Fruit fly (Drosophila melanogaster) whole organism, prepupa: ENCODE measurements around the gene CG33252.
A peak's percentile ranks its signal among the peaks of the same experiment; 100 is the strongest.

Experiments used
- Blimp-1 ChIP-seq: fragments of 200-800 bp; sonication (Bioruptor generic); optimal IDR thresholded peaks from 3 replicates; lab custom pipeline; 2017; ENCODE audit warnings: missing biosample characterization, missing genetic modification characterization, mild to moderate bottlenecking, moderate library complexity, missing genetic modification reagents
- CG10631 ChIP-seq: fragments of 200-800 bp; sonication (Bioruptor generic); optimal IDR thresholded peaks from 2 replicates; lab custom pipeline; 2016; ENCODE audit warnings: missing biosample characterization, missing genetic modification characterization
- CG11294 ChIP-seq: fragments of 200-800 bp; sonication (Bioruptor generic); IDR thresholded peaks from 2 replicates; pipeline ENCODE4 v1.3.6; 2022; ENCODE audit warnings: missing biosample characterization, missing genetic modification characterization
- CG11762 ChIP-seq: fragments of 200-800 bp; sonication (Bioruptor generic); optimal IDR thresholded peaks from 3 replicates; lab custom pipeline; 2016; ENCODE audit warnings: missing biosample characterization, missing genetic modification characterization; ENCODE audit not compliant: insufficient read depth
- CG11902 ChIP-seq: fragments of 200-800 bp; sonication (Bioruptor generic); optimal IDR thresholded peaks from 3 replicates; lab custom pipeline; 2016; ENCODE audit warnings: missing biosample characterization, missing genetic modification characterization
- CG15336 ChIP-seq: fragments of 200-800 bp; sonication (Bioruptor generic); IDR thresholded peaks from 2 replicates; pipeline ENCODE4 v1.3.6; 2022; ENCODE audit warnings: missing biosample characterization, missing genetic modification characterization
- CG32006 ChIP-seq: fragments of 200-800 bp; sonication (Bioruptor generic); optimal IDR thresholded peaks from 3 replicates; lab custom pipeline; 2017; ENCODE audit warnings: missing biosample characterization, mild to moderate bottlenecking, missing genetic modification characterization
- CG34406 ChIP-seq: fragments of 200-800 bp; sonication (Bioruptor generic); optimal IDR thresholded peaks from 3 replicates; lab custom pipeline; 2016; ENCODE audit warnings: missing biosample characterization, missing genetic modification characterization
- CG3919 ChIP-seq: fragments of 200-800 bp; sonication (Bioruptor generic); optimal IDR thresholded peaks from 3 replicates; lab custom pipeline; 2016; ENCODE audit warnings: missing biosample characterization, missing genetic modification characterization
- CG6276 ChIP-seq: fragments of 200-800 bp; sonication (Bioruptor generic); optimal IDR thresholded peaks from 2 replicates; lab custom pipeline; 2017; ENCODE audit warnings: missing biosample characterization, mild to moderate bottlenecking, missing genetic modification characterization
- CG6854 ChIP-seq: fragments of 200-800 bp; sonication (Bioruptor generic); optimal IDR thresholded peaks from 2 replicates; lab custom pipeline; 2017; ENCODE audit warnings: missing biosample characterization, mild to moderate bottlenecking, missing genetic modification characterization
- CG8119 ChIP-seq: fragments of 200-800 bp; sonication (Bioruptor generic); IDR thresholded peaks from 3 replicates; pipeline ENCODE4 v1.3.6; 2022; ENCODE audit warnings: missing biosample characterization, missing genetic modification characterization
- CG8319 ChIP-seq: fragments of 200-800 bp; sonication (Bioruptor generic); optimal IDR thresholded peaks from 3 replicates; lab custom pipeline; 2016; ENCODE audit warnings: missing biosample characterization, missing genetic modification characterization
- CG8632 ChIP-seq: fragments of 200-800 bp; sonication (Bioruptor generic); optimal IDR thresholded peaks from 3 replicates; lab custom pipeline; 2016; ENCODE audit warnings: missing biosample characterization, missing genetic modification characterization
- CG9139 ChIP-seq: fragments of 200-800 bp; sonication (Bioruptor generic); optimal IDR thresholded peaks from 3 replicates; lab custom pipeline; 2017; ENCODE audit warnings: missing biosample characterization, mild to moderate bottlenecking, missing genetic modification characterization
- Eip75B ChIP-seq: fragments of 200-800 bp; sonication (Bioruptor generic); optimal IDR thresholded peaks from 3 replicates; lab custom pipeline; 2016; ENCODE audit warnings: missing biosample characterization, missing genetic modification characterization
- Eip78C ChIP-seq: fragments of 200-800 bp; sonication (Bioruptor generic); peaks from one replicate; lab custom pipeline; 2016; ENCODE audit warnings: missing biosample characterization, missing genetic modification characterization
- Eip93F ChIP-seq: fragments of 200-800 bp; sonication (Bioruptor generic); optimal IDR thresholded peaks from 2 replicates; lab custom pipeline; 2016; ENCODE audit warnings: missing biosample characterization, mild to moderate bottlenecking, missing genetic modification characterization
- Ets21C ChIP-seq: fragments of 200-800 bp; sonication (Bioruptor generic); optimal IDR thresholded peaks from 3 replicates; lab custom pipeline; 2016; ENCODE audit warnings: missing biosample characterization, missing genetic modification characterization
- Ets96B ChIP-seq: fragments of 200-800 bp; optimal IDR thresholded peaks from 2 replicates; lab custom pipeline; 2019; ENCODE audit warnings: missing biosample characterization, mild to moderate bottlenecking, missing genetic modification characterization, moderate library complexity
- Gug ChIP-seq: fragments of 200-800 bp; sonication (Bioruptor generic); IDR thresholded peaks from 2 replicates; pipeline ENCODE4 v1.3.6; 2022; ENCODE audit warnings: missing biosample characterization, missing genetic modification characterization
- Hr4 ChIP-seq: fragments of 200-800 bp; sonication (Bioruptor generic); optimal IDR thresholded peaks from 3 replicates; lab custom pipeline; 2016; ENCODE audit warnings: missing biosample characterization, missing genetic modification characterization
- Lpt ChIP-seq: fragments of 200-800 bp; sonication (Bioruptor generic); optimal IDR thresholded peaks from 3 replicates; lab custom pipeline; 2016; ENCODE audit warnings: missing biosample characterization, missing genetic modification characterization
- OdsH ChIP-seq: fragments of 200-800 bp; sonication (Bioruptor generic); optimal IDR thresholded peaks from 3 replicates; lab custom pipeline; 2016; ENCODE audit warnings: missing biosample characterization, missing genetic modification characterization
- Sox102F ChIP-seq: fragments of 200-800 bp; sonication (Bioruptor generic); optimal IDR thresholded peaks from 2 replicates; lab custom pipeline; 2016; ENCODE audit warnings: missing biosample characterization, mild to moderate bottlenecking, missing genetic modification characterization
- Sox15 ChIP-seq: fragments of 200-800 bp; sonication (Bioruptor generic); optimal IDR thresholded peaks from 3 replicates; lab custom pipeline; 2016; ENCODE audit warnings: missing biosample characterization, missing genetic modification characterization
- acj6 ChIP-seq: fragments of 200-800 bp; sonication (Bioruptor generic); optimal IDR thresholded peaks from 3 replicates; lab custom pipeline; 2016; ENCODE audit warnings: missing biosample characterization, missing genetic modification characterization
- cyc ChIP-seq: fragments of 200-800 bp; sonication (Bioruptor generic); optimal IDR thresholded peaks from 3 replicates; lab custom pipeline; 2016; ENCODE audit warnings: missing biosample characterization, missing genetic modification characterization
- eg ChIP-seq: fragments of 200-800 bp; sonication (Bioruptor generic); IDR thresholded peaks from 3 replicates; pipeline ENCODE4 v1.3.6; 2022; ENCODE audit warnings: missing biosample characterization, missing genetic modification characterization
- esn ChIP-seq: fragments of 200-800 bp; sonication (Bioruptor generic); optimal IDR thresholded peaks from 2 replicates; lab custom pipeline; 2016; ENCODE audit warnings: missing biosample characterization, mild to moderate bottlenecking, missing genetic modification characterization, moderate library complexity
- fd59A ChIP-seq: fragments of 200-800 bp; sonication (Bioruptor generic); optimal IDR thresholded peaks from 2 replicates; lab custom pipeline; 2017; ENCODE audit warnings: missing biosample characterization, mild to moderate bottlenecking, missing genetic modification characterization, missing genetic modification reagents
- fd85E ChIP-seq: fragments of 200-800 bp; sonication (Bioruptor generic); optimal IDR thresholded peaks from 3 replicates; lab custom pipeline; 2016; ENCODE audit warnings: missing biosample characterization, missing genetic modification characterization
- lz ChIP-seq: fragments of 200-800 bp; sonication (Bioruptor generic); optimal IDR thresholded peaks from 3 replicates; lab custom pipeline; 2016; ENCODE audit warnings: missing biosample characterization, missing genetic modification characterization
- net ChIP-seq: fragments of 200-800 bp; sonication (Bioruptor generic); optimal IDR thresholded peaks from 3 replicates; lab custom pipeline; 2016; ENCODE audit warnings: missing biosample characterization, missing genetic modification characterization
- pdm3 ChIP-seq: fragments of 200-800 bp; sonication (Bioruptor generic); optimal IDR thresholded peaks from 3 replicates; lab custom pipeline; 2016; ENCODE audit warnings: missing biosample characterization, missing genetic modification characterization
- salr ChIP-seq, 2 experiments: fragments of 200-800 bp; sonication (Bioruptor generic); optimal IDR thresholded peaks; 3 replicates each; lab custom pipeline; 2016 to 2018; ENCODE audit warnings: missing biosample characterization in 2 of 2, missing genetic modification characterization in 2 of 2, mild to moderate bottlenecking in 1 of 2
- svp ChIP-seq: fragments of 200-800 bp; sonication (Bioruptor generic); peaks from one replicate; lab custom pipeline; 2016; ENCODE audit warnings: missing biosample characterization, missing genetic modification characterization
- topi ChIP-seq: fragments of 200-800 bp; sonication (Bioruptor generic); optimal IDR thresholded peaks from 3 replicates; lab custom pipeline; 2016; ENCODE audit warnings: missing biosample characterization, missing genetic modification characterization

Gene CG33252

DNA sequence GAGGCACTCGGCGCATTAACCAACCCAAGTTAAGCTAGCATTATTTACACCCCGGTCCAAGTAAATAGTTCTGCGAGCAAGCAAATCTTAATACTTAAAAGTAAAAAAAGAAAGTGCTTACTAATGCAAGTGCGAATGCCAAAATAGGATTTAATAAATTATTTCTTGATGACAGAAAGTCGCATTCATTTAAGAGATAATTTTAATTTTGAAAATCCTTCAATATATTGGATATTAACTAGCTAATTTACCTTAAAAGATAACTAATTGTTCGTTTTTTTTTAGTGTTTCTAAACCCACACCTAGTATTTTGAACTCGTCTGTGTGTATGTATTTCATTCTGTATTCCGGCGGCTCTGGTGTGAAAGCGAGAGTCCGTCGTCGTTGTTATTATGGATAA lies 42.2 kb downstream of the CG33252 start (continued):
- TF ChIP-seq Gug = no peak
- TF ChIP-seq svp (GFP tag; lab: Kevin White, UChicago) = no peak
- no peak for TF ChIP-seq Eip75B (GFP tag; lab: Kevin White, UChicago)
- no peak for TF ChIP-seq Sox15 (GFP tag; lab: Kevin White, UChicago)
- TF ChIP-seq acj6 (GFP tag; lab: Kevin White, UChicago) = peak; percentile 4
- no peak for TF ChIP-seq CG3919 (GFP tag; lab: Kevin White, UChicago)
- no peak for TF ChIP-seq esn (GFP tag; lab: Kevin White, UChicago)
- peak; percentile 33 for TF ChIP-seq CG8632
- no peak; the same call in 1 of the 2 replicates for TF ChIP-seq CG11294 (GFP tag; lab: Robert Waterston, UW)
- TF ChIP-seq CG6276 = peak; percentile 60
- TF ChIP-seq net (GFP tag; lab: Kevin White, UChicago) = peak; percentile 2
- no peak for TF ChIP-seq Eip93F (GFP tag; lab: Kevin White, UChicago)
- TF ChIP-seq topi (GFP tag; lab: Kevin White, UChicago) = no peak
- TF ChIP-seq lz (GFP tag; lab: Kevin White, UChicago) = no peak
- TF ChIP-seq CG15336 (GFP tag; lab: Robert Waterston, UW) = peak; percentile 75
- no peak for TF ChIP-seq fd85E
- TF ChIP-seq salr (GFP tag; optimal IDR thresholded peaks at IDR 0.05; lab: Kevin White, UChicago) = no peak
- TF ChIP-seq Sox102F (GFP tag; lab: Kevin White, UChicago) = no peak
- TF ChIP-seq Blimp-1 (GFP tag; lab: Kevin White, UChicago) = no peak
- no peak for TF ChIP-seq CG11762 (GFP tag; lab: Kevin White, UChicago)
- TF ChIP-seq CG8319 (GFP tag; lab: Kevin White, UChicago) = no peak
- TF ChIP-seq cyc = no peak

- no peak for TF ChIP-seq CG8319 (GFP tag; lab: Kevin White, UChicago)
- TF ChIP-seq CG6854 (GFP tag; lab: Kevin White, UChicago) = no peak
- no peak for TF ChIP-seq fd59A
- no peak for TF ChIP-seq eg
- TF ChIP-seq CG6276 = no peak
- TF ChIP-seq Lpt (GFP tag; lab: Kevin White, UChicago) = no peak
- no peak for TF ChIP-seq Eip93F (GFP tag; lab: Kevin White, UChicago)
- TF ChIP-seq Hr4 (GFP tag; lab: Kevin White, UChicago) = no peak
- no peak for TF ChIP-seq Sox15 (GFP tag; lab: Kevin White, UChicago)
- no peak for TF ChIP-seq Gug
- TF ChIP-seq CG9139 (GFP tag; lab: Kevin White, UChicago) = no peak
- no peak for TF ChIP-seq Ets96B (tag; lab: Kevin White, UChicago)
- no peak for TF ChIP-seq CG11902
Measured at dm6 chrX:16849517-16849916, 47.5 kb downstream of the CG33252 start.

- TF ChIP-seq Eip78C (GFP tag; lab: Kevin White, UChicago) (peak; percentile 73), CG3919 (GFP tag; lab: Kevin White, UChicago) (peak; percentile 37), CG32006 (GFP tag; lab: Kevin White, UChicago) (peak; percentile 50), Ets21C (no peak), pdm3 (GFP tag; lab: Kevin White, UChicago) (no peak), svp (GFP tag; lab: Kevin White, UChicago) (peak; percentile 55), OdsH (GFP tag; lab: Kevin White, UChicago) (peak; percentile 23), CG34406 (GFP tag; lab: Kevin White, UChicago) (peak; percentile 4), net (GFP tag; lab: Kevin White, UChicago) (peak; percentile 1), CG8119 (GFP tag; lab: Robert Waterston, UW) (peak; percentile 36; the same call in 1 of the 3 replicates), Gug (no peak), Sox102F (GFP tag; lab: Kevin White, UChicago) (no peak), acj6 (GFP tag; lab: Kevin White, UChicago) (peak; percentile 17), CG15336 (GFP tag; lab: Robert Waterston, UW) (0 out of 2 replicates have a peak, but pooled peaks have one; percentile 28), CG10631 (GFP tag; lab: Kevin White, UChicago) (peak; percentile 4)
Measured at dm6 chrX:16848978-16849377, 48.0 kb downstream of the CG33252 start.
